Worm (Caenorhabditis elegans) whole organism, mixed stage, embryonic: ENCODE data around the gene col-95.

ENCODE experiments used
- mep-1 ChIP-seq: fragments of 150-350 bp; optimal IDR thresholded peaks from 2 replicates; lab custom pipeline; 2017; ENCODE audit warnings: missing biosample characterization, missing genetic modification reagents, missing genetic modification characterization, inconsistent platforms
- nhr-237 ChIP-seq: fragments of 150-350 bp; optimal IDR thresholded peaks from 2 replicates; lab custom pipeline; 2014; ENCODE audit warnings: missing biosample characterization, missing genetic modification characterization
- snpc-4 ChIP-seq: fragments of 150-350 bp; optimal IDR thresholded peaks from 2 replicates; lab custom pipeline; 2014; ENCODE audit warnings: missing biosample characterization, missing genetic modification characterization
- ztf-11 ChIP-seq: fragments of 150-350 bp; optimal IDR thresholded peaks from 2 replicates; lab custom pipeline; 2014; ENCODE audit warnings: missing biosample characterization, missing genetic modification characterization

- TF ChIP-seq mep-1 (tag; lab: Kevin White, UChicago) (no peak), snpc-4 (no peak), ztf-11 (no peak), nhr-237 (tag; lab: Kevin White, UChicago) (no peak)
These were observed at the start of gene col-95 for ce11 chrIII:11703776-11704093.
